Worm (Caenorhabditis elegans): ENCODE results near the gene C28G1.6.

DNA sequence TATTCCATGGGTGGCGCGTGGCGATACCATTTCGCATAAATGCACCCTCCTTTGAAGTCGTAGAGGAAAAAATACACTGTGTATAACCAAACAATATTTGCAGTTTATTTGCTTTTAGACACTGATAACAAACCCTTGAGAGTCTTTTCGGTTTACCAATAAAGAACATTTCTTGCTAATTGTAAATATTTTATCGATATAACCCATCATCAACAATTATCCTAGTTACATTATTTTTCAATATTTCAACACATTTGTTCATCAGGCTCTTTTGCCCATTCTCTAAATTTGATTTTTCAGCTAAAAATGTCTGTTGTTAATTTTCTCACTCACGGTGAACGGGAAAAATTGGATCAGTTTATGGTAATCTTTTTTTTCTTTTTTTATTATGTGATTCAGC is 12.9 kb upstream of the C28G1.6 start, which contains the start of gene ubc-23:
- no peak for TF ChIP-seq nhr-76 (tag; optimal IDR thresholded peaks at IDR 0.05)
- TF ChIP-seq pha-4 (tag; optimal IDR thresholded peaks at IDR 0.05) = no peak
- TF ChIP-seq ceh-83 (GFP tag; optimal IDR thresholded peaks at IDR 0.05) = no peak
